Fruit fly (Drosophila melanogaster) whole organism, pupa: ENCODE data around the gene CG45080.

Source experiments
- CG10348 ChIP-seq: fragments of 200-800 bp; sonication (Bioruptor generic); IDR thresholded peaks from 2 replicates; pipeline ENCODE4 v1.3.6; 2022; ENCODE audit warnings: missing biosample characterization, missing genetic modification characterization
- CG12605 ChIP-seq: fragments of 200-800 bp; sonication (Bioruptor generic); IDR thresholded peaks from 2 replicates; pipeline ENCODE4 v1.3.6; 2022; ENCODE audit warnings: missing biosample characterization, missing genetic modification characterization
- CG13204 ChIP-seq: fragments of 200-800 bp; sonication (Bioruptor generic); optimal IDR thresholded peaks from 2 replicates; lab custom pipeline; 2018; ENCODE audit warnings: missing biosample characterization, mild to moderate bottlenecking, missing genetic modification characterization, moderate library complexity
- CG14655 ChIP-seq: fragments of 200-800 bp; sonication (Bioruptor generic); optimal IDR thresholded peaks from 3 replicates; lab custom pipeline; 2017; ENCODE audit warnings: mild to moderate bottlenecking, missing biosample characterization, missing genetic modification reagents, missing genetic modification characterization
- CG15710 ChIP-seq: fragments of 200-800 bp; sonication (Bioruptor generic); optimal IDR thresholded peaks from 2 replicates; lab custom pipeline; 2018; ENCODE audit warnings: missing biosample characterization, mild to moderate bottlenecking, missing genetic modification characterization, moderate library complexity
- CG17806 ChIP-seq: fragments of 200-800 bp; sonication (Bioruptor generic); optimal IDR thresholded peaks from 2 replicates; lab custom pipeline; 2018; ENCODE audit warnings: missing biosample characterization, mild to moderate bottlenecking, missing genetic modification characterization, moderate library complexity
- CG32121 ChIP-seq: fragments of 200-800 bp; sonication (Bioruptor generic); IDR thresholded peaks from 2 replicates; pipeline ENCODE4 v1.3.6; 2022; ENCODE audit warnings: missing biosample characterization, missing genetic modification characterization
- CG34367 ChIP-seq: fragments of 200-800 bp; sonication (Bioruptor generic); optimal IDR thresholded peaks from 2 replicates; lab custom pipeline; 2018; ENCODE audit warnings: missing biosample characterization, mild to moderate bottlenecking, missing genetic modification characterization
- CG4496 ChIP-seq: fragments of 200-800 bp; sonication (Bioruptor generic); IDR thresholded peaks from 3 replicates; pipeline ENCODE4 v1.3.6; 2022; ENCODE audit warnings: missing biosample characterization, missing genetic modification characterization
- CG8159 ChIP-seq: fragments of 200-800 bp; sonication (Bioruptor generic); optimal IDR thresholded peaks from 3 replicates; lab custom pipeline; 2018; ENCODE audit warnings: missing biosample characterization, mild to moderate bottlenecking, missing genetic modification characterization, moderate library complexity
- CG8301 ChIP-seq: fragments of 200-800 bp; sonication (Bioruptor generic); optimal IDR thresholded peaks from 2 replicates; lab custom pipeline; 2018; ENCODE audit warnings: missing biosample characterization, mild to moderate bottlenecking, missing genetic modification characterization
- CG9948 ChIP-seq: fragments of 200-800 bp; sonication (Bioruptor generic); optimal IDR thresholded peaks from 2 replicates; lab custom pipeline; 2018; ENCODE audit warnings: missing biosample characterization, mild to moderate bottlenecking, missing genetic modification characterization, moderate library complexity
- D1 ChIP-seq: fragments of 200-800 bp; sonication (Bioruptor generic); optimal IDR thresholded peaks from 2 replicates; lab custom pipeline; 2018; ENCODE audit warnings: missing biosample characterization, mild to moderate bottlenecking, missing genetic modification characterization, moderate library complexity
- EcR ChIP-seq: fragments of 200-800 bp; sonication (Bioruptor generic); optimal IDR thresholded peaks from 3 replicates; lab custom pipeline; 2019; ENCODE audit warnings: missing biosample characterization, missing genetic modification characterization, mild to moderate bottlenecking, moderate library complexity, missing genetic modification reagents
- Ets98B ChIP-seq: fragments of 200-800 bp; sonication (Bioruptor generic); IDR thresholded peaks from 2 replicates; pipeline ENCODE4 v1.3.6; 2022; ENCODE audit warnings: missing biosample characterization, missing genetic modification characterization
- Pif1A ChIP-seq: fragments of 200-800 bp; sonication (Bioruptor generic); optimal IDR thresholded peaks from 3 replicates; lab custom pipeline; 2016; ENCODE audit warnings: missing biosample characterization, missing genetic modification characterization
- Pif1B ChIP-seq: fragments of 200-800 bp; sonication (Bioruptor generic); optimal IDR thresholded peaks from 3 replicates; lab custom pipeline; 2016; ENCODE audit warnings: missing biosample characterization, missing genetic modification characterization
- Snoo ChIP-seq: fragments of 200-800 bp; sonication (Bioruptor generic); optimal IDR thresholded peaks from 3 replicates; lab custom pipeline; 2017; ENCODE audit warnings: missing biosample characterization, mild to moderate bottlenecking, missing genetic modification characterization, inconsistent platforms
- fd96Ca ChIP-seq: fragments of 200-800 bp; sonication (Bioruptor generic); IDR thresholded peaks from 3 replicates; pipeline ENCODE4 v1.3.6; 2022; ENCODE audit warnings: missing biosample characterization, missing genetic modification characterization
- gl ChIP-seq: fragments of 200-800 bp; sonication (Bioruptor generic); optimal IDR thresholded peaks from 2 replicates; lab custom pipeline; 2018; ENCODE audit warnings: missing biosample characterization, mild to moderate bottlenecking, missing genetic modification characterization
- rn ChIP-seq: fragments of 200-800 bp; sonication (Bioruptor generic); IDR thresholded peaks from 2 replicates; pipeline ENCODE4 v1.3.6; 2022; ENCODE audit warnings: missing biosample characterization, missing genetic modification characterization

Gene CG45080

DNA sequence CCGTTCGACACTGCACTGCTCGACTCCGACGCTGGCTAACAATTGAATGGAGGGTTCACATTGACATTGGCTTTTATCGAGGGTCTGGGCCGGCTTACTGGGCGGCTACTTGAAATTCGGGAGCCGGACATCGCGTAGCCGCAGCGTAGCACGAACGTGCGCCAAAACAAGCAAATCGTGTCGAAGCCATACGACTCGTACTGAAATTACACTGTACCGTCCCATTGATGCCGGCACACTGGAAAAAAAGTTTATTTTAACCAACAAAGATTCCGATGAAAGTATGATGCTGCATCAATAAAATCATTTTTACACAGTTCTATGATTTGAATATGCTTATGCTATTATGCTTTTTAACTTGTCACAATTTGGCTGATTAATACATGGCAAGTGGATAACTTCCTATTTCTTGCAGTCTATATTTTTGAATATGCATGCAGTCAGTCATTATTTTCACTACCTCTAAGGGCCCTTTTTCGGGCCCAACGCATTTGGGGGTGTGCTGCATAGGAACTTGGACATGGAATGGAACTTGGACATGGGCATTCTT is 30.2 kb downstream of the CG45080 start, which contains the start of gene apn:
apn (minus strand) TSS at position 51 of the 550 bp plus-strand sequence.
- TF ChIP-seq CG32121 (GFP tag; lab: Robert Waterston, UW): no peak
- no peak for TF ChIP-seq Pif1B (GFP tag; lab: Kevin White, UChicago)
- no peak for TF ChIP-seq CG34367
- no peak for TF ChIP-seq Pif1A (GFP tag; lab: Kevin White, UChicago)
- TF ChIP-seq Ets98B (GFP tag; lab: Robert Waterston, UW): no peak
- no peak for TF ChIP-seq gl (tag; lab: Kevin White, UChicago)
- no peak for TF ChIP-seq CG15710 (tag; lab: Kevin White, UChicago)
- no peak for TF ChIP-seq CG4496 (GFP tag; lab: Robert Waterston, UW)
- no peak for TF ChIP-seq CG8301
- TF ChIP-seq CG12605 (GFP tag; lab: Robert Waterston, UW): no peak
- TF ChIP-seq CG13204 (GFP tag; lab: Kevin White, UChicago): no peak
- TF ChIP-seq D1 (tag; lab: Kevin White, UChicago): no peak
- no peak for TF ChIP-seq Snoo
- TF ChIP-seq CG14655 (GFP tag; lab: Kevin White, UChicago): no peak
- no peak for TF ChIP-seq EcR (GFP tag; lab: Kevin White, UChicago)
- no peak for TF ChIP-seq CG8159 (tag; lab: Kevin White, UChicago)
- TF ChIP-seq, all 21 proteins: peak for 0

DNA sequence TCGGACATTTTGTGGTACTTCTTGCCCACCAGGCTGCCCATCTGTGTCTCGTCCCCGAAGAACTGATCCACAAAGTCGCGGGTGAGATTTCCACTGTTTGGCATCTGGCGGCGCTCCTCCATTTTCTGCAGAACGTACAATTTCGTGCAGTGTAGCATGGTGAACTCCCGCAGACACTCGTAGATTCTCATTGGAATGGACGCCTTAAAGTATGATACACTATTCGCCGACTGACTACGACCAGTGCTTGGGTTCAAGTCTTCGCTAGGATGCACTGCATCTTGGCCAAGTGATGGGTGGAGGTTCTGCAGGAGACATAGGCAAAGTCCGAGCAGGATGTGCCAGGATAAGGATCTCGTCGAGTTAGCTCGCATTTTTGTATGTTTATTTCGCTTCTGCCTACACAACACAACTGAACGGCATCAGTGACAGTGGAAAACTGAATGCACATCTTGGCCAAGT is 32.9 kb downstream of the CG45080 start, which contains the start of gene CG15888:
CG15888 (minus strand) TSS at position 412 of the 462 bp plus-strand sequence.
- TF ChIP-seq CG10348 (no peak), CG34367 (no peak)

DNA sequence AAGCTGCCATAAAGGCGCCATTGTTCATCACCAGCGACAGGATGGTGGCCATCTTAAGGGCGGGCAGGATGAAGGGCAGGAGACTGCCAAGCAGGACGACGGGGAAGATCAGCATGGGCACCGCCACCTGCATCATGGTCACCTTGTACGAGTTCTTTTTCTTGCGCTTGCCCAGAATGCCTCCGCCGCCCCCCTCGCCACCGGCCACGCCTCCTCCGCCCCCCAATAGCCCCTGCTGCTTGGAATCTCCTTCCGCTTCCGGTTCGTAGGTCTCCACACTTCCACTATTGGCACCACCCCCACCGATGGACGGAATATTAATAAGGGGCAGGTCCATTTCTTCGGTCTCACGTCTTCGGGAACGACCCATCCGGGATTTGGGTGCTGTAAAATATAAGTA is 34.0 kb downstream of the CG45080 start:
- TF ChIP-seq CG32121 (GFP tag; lab: Robert Waterston, UW) (no peak), CG15710 (tag; lab: Kevin White, UChicago) (no peak), CG9948 (tag; lab: Kevin White, UChicago) (no peak), EcR (GFP tag; lab: Kevin White, UChicago) (no peak), CG8159 (tag; lab: Kevin White, UChicago) (no peak), Ets98B (GFP tag; lab: Robert Waterston, UW) (no peak), CG4496 (GFP tag; lab: Robert Waterston, UW) (no peak)

DNA sequence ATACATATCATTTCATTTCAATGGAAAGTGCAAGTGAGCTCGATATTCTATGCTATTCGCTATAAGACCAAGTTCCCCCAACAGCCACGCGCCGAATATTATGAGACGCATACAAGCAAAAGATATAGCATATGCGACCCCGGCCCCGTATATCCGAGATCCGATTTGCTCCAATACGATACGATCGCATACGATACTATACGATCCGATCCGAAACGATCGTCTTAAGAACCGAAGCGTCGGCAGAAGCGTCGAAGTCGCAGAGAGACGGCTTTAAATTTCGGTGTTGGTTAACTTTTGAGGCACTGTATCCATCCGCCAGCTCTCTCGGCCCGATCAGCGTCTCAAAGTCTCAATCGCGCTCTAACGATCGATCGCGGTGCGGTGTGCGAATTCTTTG is 39.7 kb downstream of the CG45080 start, which contains the start of gene CG8630:
CG8630 (plus strand) TSS at position 303 of the 400 bp plus-strand sequence.
- TF ChIP-seq CG4496 (GFP tag; lab: Robert Waterston, UW) (0 out of 3 replicates have a peak, but pooled peaks have one; percentile 12), CG9948 (tag; lab: Kevin White, UChicago) (no peak)

DNA sequence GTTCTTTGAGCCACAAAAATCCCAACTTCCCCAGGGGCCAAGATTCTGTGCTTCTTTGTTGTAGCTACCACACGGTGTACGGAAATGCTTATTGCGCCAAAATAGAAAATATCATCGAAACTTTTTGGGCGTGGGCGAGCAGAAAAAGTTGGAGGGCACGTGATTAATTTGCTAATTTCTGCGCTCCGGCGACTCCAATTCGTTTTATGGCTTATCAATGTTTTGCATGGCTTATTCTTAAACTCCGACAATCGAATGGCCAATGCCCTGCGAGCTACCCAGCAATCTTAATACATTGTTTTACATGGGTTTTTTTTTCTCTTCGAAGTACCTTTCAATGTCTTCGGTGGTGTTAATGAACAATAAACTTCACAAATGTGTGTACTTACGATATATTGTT is 43.6 kb downstream of the CG45080 start:
- TF ChIP-seq gl (tag; lab: Kevin White, UChicago) (no peak), CG17806 (tag; lab: Kevin White, UChicago) (no peak)

DNA sequence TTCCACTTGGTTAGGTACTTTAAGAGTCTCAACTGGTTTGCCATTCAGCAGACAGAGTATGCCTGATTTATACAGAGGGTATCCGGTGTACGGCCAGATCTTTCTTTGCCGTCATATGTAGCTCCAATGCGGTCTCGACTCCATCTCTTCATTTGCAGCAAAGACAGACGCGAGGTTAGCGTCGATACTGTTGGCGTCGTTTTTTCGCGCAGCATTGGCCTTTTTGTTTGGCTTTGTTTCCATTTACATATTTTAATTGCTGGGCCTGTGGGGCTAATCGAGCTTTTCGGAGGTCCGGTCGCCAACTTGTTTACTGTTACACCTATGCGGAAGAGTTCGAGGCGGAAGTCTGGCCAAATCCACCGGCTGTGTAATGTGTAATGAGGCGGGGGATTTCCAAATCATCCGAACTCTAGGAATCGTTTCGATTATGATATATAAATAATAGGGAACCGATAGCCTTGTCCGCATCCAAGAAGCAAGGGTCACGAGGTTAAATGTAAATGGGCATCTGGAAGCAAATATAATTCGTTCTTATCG is 44.7 kb downstream of the CG45080 start:
- TF ChIP-seq CG15710 (tag; lab: Kevin White, UChicago) (no peak), Ets98B (GFP tag; lab: Robert Waterston, UW) (peak; percentile 13; the same call in 1 of the 2 replicates)

DNA sequence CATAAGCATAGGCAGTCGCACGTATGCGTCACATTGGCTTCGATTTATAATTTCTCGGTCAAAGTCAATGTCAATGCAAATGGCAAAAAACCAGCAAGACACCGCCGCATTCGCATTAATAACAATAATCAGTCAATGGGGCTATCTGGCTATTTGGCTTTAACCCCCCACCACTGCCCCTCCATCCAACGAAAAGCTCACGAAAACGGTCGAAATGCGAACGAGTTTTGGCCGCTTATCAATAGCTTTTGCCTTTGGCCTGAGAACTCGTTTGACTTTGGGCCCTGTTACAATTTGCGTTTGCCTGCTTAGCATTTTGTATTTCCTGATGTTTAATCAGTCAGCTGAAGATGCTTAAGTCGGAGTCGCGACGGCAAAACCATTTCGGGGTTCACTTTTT is 45.6 kb downstream of the CG45080 start:
- TF ChIP-seq CG34367: no peak
- TF ChIP-seq CG13204 (GFP tag; lab: Kevin White, UChicago): no peak
- no peak for TF ChIP-seq CG12605 (GFP tag; lab: Robert Waterston, UW)
- TF ChIP-seq Pif1B (GFP tag; lab: Kevin White, UChicago): no peak
- no peak for TF ChIP-seq EcR (GFP tag; lab: Kevin White, UChicago)
- TF ChIP-seq rn (GFP tag; lab: Robert Waterston, UW): no peak
- TF ChIP-seq Pif1A (GFP tag; lab: Kevin White, UChicago): no peak
- TF ChIP-seq Ets98B (GFP tag; lab: Robert Waterston, UW): no peak
- TF ChIP-seq fd96Ca (GFP tag; lab: Robert Waterston, UW): no peak
- no peak for TF ChIP-seq CG9948 (tag; lab: Kevin White, UChicago)
- TF ChIP-seq D1 (tag; lab: Kevin White, UChicago): no peak
- no peak for TF ChIP-seq CG17806 (tag; lab: Kevin White, UChicago)
- no peak for TF ChIP-seq Snoo
- TF ChIP-seq gl (tag; lab: Kevin White, UChicago): no peak
- TF ChIP-seq CG4496 (GFP tag; lab: Robert Waterston, UW): no peak
- no peak for TF ChIP-seq CG14655 (GFP tag; lab: Kevin White, UChicago)
- no peak for TF ChIP-seq CG32121 (GFP tag; lab: Robert Waterston, UW)
